Fruit fly (Drosophila melanogaster) whole organism, adult: ENCODE results near the gene CG15414.
A peak's percentile ranks its signal among the peaks of the same experiment; 100 is the strongest.

Experiments used
- CG11617 ChIP-seq: fragments of 200-800 bp; sonication (Bioruptor generic); optimal IDR thresholded peaks from 2 replicates; lab custom pipeline; 2017; ENCODE audit warnings: mild to moderate bottlenecking, missing biosample characterization, missing genetic modification reagents, missing genetic modification characterization
- CG12768 ChIP-seq: fragments of 200-800 bp; sonication (Bioruptor generic); optimal IDR thresholded peaks from 2 replicates; lab custom pipeline; 2017; ENCODE audit warnings: missing biosample characterization, missing genetic modification characterization, mild to moderate bottlenecking, moderate library complexity, missing genetic modification reagents
- CG14711 ChIP-seq: fragments of 200-800 bp; sonication (Bioruptor generic); optimal IDR thresholded peaks from 2 replicates; lab custom pipeline; 2018; ENCODE audit warnings: missing biosample characterization, mild to moderate bottlenecking, missing genetic modification characterization, moderate library complexity
- CG1620 ChIP-seq: fragments of 200-800 bp; sonication (Bioruptor generic); optimal IDR thresholded peaks from 2 replicates; lab custom pipeline; 2016; ENCODE audit warnings: missing biosample characterization, missing genetic modification characterization
- CG33017 ChIP-seq: fragments of 200-800 bp; sonication (Bioruptor generic); optimal IDR thresholded peaks from 2 replicates; lab custom pipeline; 2018; ENCODE audit warnings: missing biosample characterization, mild to moderate bottlenecking, missing genetic modification characterization, moderate library complexity
- CG5204 ChIP-seq: fragments of 200-800 bp; sonication (Bioruptor generic); optimal IDR thresholded peaks from 2 replicates; lab custom pipeline; 2016; ENCODE audit warnings: missing biosample characterization, missing genetic modification characterization
- CG7045 ChIP-seq: fragments of 200-800 bp; sonication (Bioruptor generic); optimal IDR thresholded peaks from 2 replicates; lab custom pipeline; 2017; ENCODE audit warnings: missing biosample characterization, mild to moderate bottlenecking, missing genetic modification characterization
- CG7101 ChIP-seq: fragments of 200-800 bp; sonication (Bioruptor generic); optimal IDR thresholded peaks from 2 replicates; lab custom pipeline; 2018; ENCODE audit warnings: missing biosample characterization, mild to moderate bottlenecking, missing genetic modification characterization, moderate library complexity
- Clk ChIP-seq: fragments of 200-800 bp; sonication (Bioruptor generic); optimal IDR thresholded peaks from 2 replicates; lab custom pipeline; 2017; ENCODE audit warnings: missing biosample characterization, missing genetic modification characterization
- Crg-1 ChIP-seq: fragments of 200-800 bp; sonication (Bioruptor generic); optimal IDR thresholded peaks from 2 replicates; lab custom pipeline; 2016; ENCODE audit warnings: missing biosample characterization, missing genetic modification characterization
- Hr96 ChIP-seq: fragments of 200-800 bp; sonication (Bioruptor generic); optimal IDR thresholded peaks from 2 replicates; lab custom pipeline; 2016; ENCODE audit warnings: missing biosample characterization, missing genetic modification characterization
- Mnt ChIP-seq: fragments of 200-800 bp; sonication (Bioruptor generic); optimal IDR thresholded peaks from 2 replicates; lab custom pipeline; 2016; ENCODE audit warnings: missing biosample characterization, mild to moderate bottlenecking, missing genetic modification characterization
- bab1 ChIP-seq: fragments of 200-800 bp; sonication (Bioruptor generic); optimal IDR thresholded peaks from 3 replicates; lab custom pipeline; 2019; ENCODE audit warnings: missing biosample characterization, mild to moderate bottlenecking, missing genetic modification characterization, moderate library complexity
- cnc ChIP-seq, 2 experiments: fragments of >200 bp; optimal IDR thresholded peaks; 2 replicates each; lab custom pipeline; 2017
- kay ChIP-seq: fragments of 200-800 bp; sonication (Bioruptor generic); peaks from one replicate; lab custom pipeline; 2016; ENCODE audit warnings: missing biosample characterization, missing genetic modification characterization, borderline replicate concordance
- ovo ChIP-seq: fragments of 200-800 bp; sonication (Bioruptor generic); optimal IDR thresholded peaks from 2 replicates; lab custom pipeline; 2016; ENCODE audit warnings: missing biosample characterization, missing genetic modification characterization
- pad ChIP-seq: fragments of 200-800 bp; sonication (Bioruptor generic); optimal IDR thresholded peaks from 3 replicates; lab custom pipeline; 2017; ENCODE audit warnings: missing biosample characterization, missing genetic modification characterization, mild to moderate bottlenecking, moderate library complexity, missing genetic modification reagents
- tj ChIP-seq: fragments of 200-800 bp; sonication (Bioruptor generic); optimal IDR thresholded peaks from 3 replicates; lab custom pipeline; 2017; ENCODE audit warnings: missing biosample characterization, mild to moderate bottlenecking, missing genetic modification characterization, moderate library complexity
- toe ChIP-seq: fragments of 200-800 bp; sonication (Bioruptor generic); optimal IDR thresholded peaks from 2 replicates; lab custom pipeline; 2016; ENCODE audit warnings: missing biosample characterization, missing genetic modification characterization

Gene CG15414

dm6 chr2L:3477057-3477755 lies 13.7 kb downstream of the CG15414 start:
- peak in 1 of 2 experiments; percentile 8 for TF ChIP-seq cnc (optimal IDR thresholded peaks at IDR 0.05; lab: Kevin White, UChicago)
- peak; percentile 7 for TF ChIP-seq bab1 (GFP tag; lab: Kevin White, UChicago)
- peak; percentile 24 for TF ChIP-seq CG11617 (GFP tag; lab: Kevin White, UChicago)
- TF ChIP-seq Hr96 (GFP tag; lab: Kevin White, UChicago) = peak; percentile 28
- TF ChIP-seq CG33017 = no peak
- no peak for TF ChIP-seq CG12768 (GFP tag; lab: Kevin White, UChicago)
- TF ChIP-seq Crg-1 = no peak
- TF ChIP-seq CG5204 (GFP tag; lab: Kevin White, UChicago) = peak; percentile 66
- TF ChIP-seq CG7045 (GFP tag; lab: Kevin White, UChicago) = peak; percentile 52

dm6 chr2L:3476399-3477056 lies 14.3 kb downstream of the CG15414 start:
- TF ChIP-seq Mnt (GFP tag; lab: Kevin White, UChicago) = peak; percentile 19
- peak; percentile 64 to 78 for TF ChIP-seq cnc (optimal IDR thresholded peaks at IDR 0.05; lab: Kevin White, UChicago)
- no peak for TF ChIP-seq CG1620
- no peak for TF ChIP-seq Hr96 (GFP tag; lab: Kevin White, UChicago)
- no peak for TF ChIP-seq CG7101 (tag; lab: Kevin White, UChicago)
- TF ChIP-seq CG12768 (GFP tag; lab: Kevin White, UChicago) = no peak
- TF ChIP-seq Clk = no peak
- TF ChIP-seq pad = no peak
- no peak for TF ChIP-seq bab1 (GFP tag; lab: Kevin White, UChicago)
- no peak for TF ChIP-seq CG14711
- TF ChIP-seq toe (GFP tag; lab: Kevin White, UChicago) = no peak
- no peak for TF ChIP-seq kay (GFP tag; lab: Kevin White, UChicago)

- no peak for TF ChIP-seq CG14711
- TF ChIP-seq cnc (optimal IDR thresholded peaks at IDR 0.05; lab: Kevin White, UChicago) = no peak
- no peak for TF ChIP-seq Hr96 (GFP tag; lab: Kevin White, UChicago)
- no peak for TF ChIP-seq CG33017
- no peak for TF ChIP-seq CG7045 (GFP tag; lab: Kevin White, UChicago)
Observed at dm6 chr2L:3475948-3476347, 14.9 kb downstream of the CG15414 start.

- TF ChIP-seq CG11617 (GFP tag; lab: Kevin White, UChicago) (no peak), Hr96 (GFP tag; lab: Kevin White, UChicago) (no peak), Crg-1 (no peak), CG33017 (no peak), bab1 (GFP tag; lab: Kevin White, UChicago) (no peak), CG1620 (no peak), toe (GFP tag; lab: Kevin White, UChicago) (no peak), Clk (no peak), CG14711 (no peak), pad (no peak), CG7101 (tag; lab: Kevin White, UChicago) (no peak), tj (GFP tag; lab: Kevin White, UChicago) (no peak), ovo (no peak), CG5204 (GFP tag; lab: Kevin White, UChicago) (no peak)
Observed at dm6 chr2L:3475168-3475567, 15.7 kb downstream of the CG15414 start.

dm6 chr2L:3472242-3472641 lies 18.6 kb downstream of the CG15414 start, which contains the start of gene Pgant4:
TSS of gene Pgant4 (plus strand) at chr2L:3472603.
- peak; percentile 33 for TF ChIP-seq Mnt (GFP tag; lab: Kevin White, UChicago)
- TF ChIP-seq CG7045 (GFP tag; lab: Kevin White, UChicago) = no peak
- TF ChIP-seq CG1620 = peak; percentile 73
- no peak for TF ChIP-seq kay (GFP tag; lab: Kevin White, UChicago)
- TF ChIP-seq Hr96 (GFP tag; lab: Kevin White, UChicago) = peak; percentile 49
- TF ChIP-seq CG33017 = no peak
- TF ChIP-seq Crg-1 = no peak
- TF ChIP-seq CG14711 = no peak
- peak; percentile 44 for TF ChIP-seq CG7101 (tag; lab: Kevin White, UChicago)
- peak; percentile 1 for TF ChIP-seq pad
- TF ChIP-seq ovo = no peak
- TF ChIP-seq CG5204 (GFP tag; lab: Kevin White, UChicago) = no peak

- TF ChIP-seq bab1 (GFP tag; lab: Kevin White, UChicago) (peak; percentile 40), Clk (no peak), CG14711 (no peak), cnc (optimal IDR thresholded peaks at IDR 0.05; lab: Kevin White, UChicago) (peak in 1 of 2 experiments; percentile 12), Mnt (GFP tag; lab: Kevin White, UChicago) (peak; percentile 70)
Observed at dm6 chr2L:3469869-3470268, 21.0 kb downstream of the CG15414 start, which contains the start of the genes Pif1 and CG31776. TSS of gene Pif1 (minus strand) at chr2L:3470004. TSS of gene CG31776 (plus strand) at chr2L:3470182.

dm6 chr2L:3466846-3467245 lies 24.0 kb downstream of the CG15414 start:
- TF ChIP-seq CG33017 (no peak), CG5204 (GFP tag; lab: Kevin White, UChicago) (no peak), tj (GFP tag; lab: Kevin White, UChicago) (no peak), CG11617 (GFP tag; lab: Kevin White, UChicago) (no peak)
